Worm (Caenorhabditis elegans): ENCODE measurements around the gene bnc-1.
A peak's percentile ranks its signal among the peaks of the same experiment; 100 is the strongest.

The bnc-1 gene

ce11 chrV:12255343-12255742, 21.5 kb downstream of the bnc-1 start, which contains the start of gene T04H1.12:
TSS of gene T04H1.12 (plus strand) at chrV:12255643.
- TF ChIP-seq mcd-1 (GFP tag; IDR thresholded peaks at IDR 0.05) (no peak), atf-7 (tag; optimal IDR thresholded peaks at IDR 0.05) (no peak), ccch-3 (GFP tag; optimal IDR thresholded peaks at IDR 0.05) (no peak), tbp1 (GFP tag; optimal IDR thresholded peaks at IDR 0.05) (no peak), hrde-1 (tag; optimal IDR thresholded peaks at IDR 0.05; ENCODE audit: borderline replicate concordance) (no peak), cebp-2 (GFP tag; IDR thresholded peaks at IDR 0.05) (no peak), snpc-1.3 (tag; optimal IDR thresholded peaks at IDR 0.05; ENCODE audit: insufficient read depth) (no peak), attf-5 (GFP tag; optimal IDR thresholded peaks at IDR 0.05) (no peak), ets-4 (GFP tag; optimal IDR thresholded peaks at IDR 0.05) (no peak), snpc-4 (GFP tag; optimal IDR thresholded peaks at IDR 0.05) (no peak), snpc-4 (tag; optimal IDR thresholded peaks at IDR 0.05) (no peak), ztf-6 (GFP tag; IDR thresholded peaks at IDR 0.05) (no peak), hmg-1.2 (GFP tag; IDR thresholded peaks at IDR 0.05) (no peak)

DNA sequence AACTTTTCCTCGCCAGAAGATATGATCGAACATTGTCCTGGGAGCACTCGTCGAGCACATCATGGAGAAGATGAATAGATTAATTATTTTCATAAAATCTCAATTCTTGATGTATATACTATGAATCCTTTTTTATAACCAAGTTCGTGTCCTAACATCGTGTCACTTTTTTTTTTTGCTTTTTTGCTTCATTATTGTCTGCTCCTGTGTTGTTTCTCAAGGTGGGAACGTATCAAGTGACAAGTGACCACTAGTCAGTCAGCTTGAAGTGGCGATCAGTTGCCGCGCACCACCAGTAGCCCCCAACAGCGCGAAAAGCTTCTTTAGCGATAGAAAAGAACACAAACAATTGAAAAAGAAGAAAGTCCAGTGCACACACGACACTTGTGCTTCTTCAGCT, 24.6 kb downstream of the bnc-1 start, which contains the start of gene lrx-1:
Gene lrx-1 (plus strand): TSS at position 301 of the 400 bp plus-strand sequence.
- TF ChIP-seq tbx-9 (tag; optimal IDR thresholded peaks at IDR 0.05; ENCODE audit: borderline replicate concordance): no peak
- TF ChIP-seq atf-7 (tag; optimal IDR thresholded peaks at IDR 0.05): no peak

ce11 chrV:12251041-12251440, 25.8 kb downstream of the bnc-1 start, which contains the start of gene T04H1.5:
TSS of gene T04H1.5 (plus strand) at chrV:12251341.
- TF ChIP-seq mel-28 (tag; optimal IDR thresholded peaks at IDR 0.05; ENCODE audit: borderline replicate concordance) (no peak), B0035.1 (tag; optimal IDR thresholded peaks at IDR 0.05) (no peak), somi-1 (GFP tag; optimal IDR thresholded peaks at IDR 0.05) (no peak), attf-6 (GFP tag; IDR thresholded peaks at IDR 0.05) (no peak), egl-18 (GFP tag; IDR thresholded peaks at IDR 0.05) (no peak), bed-2 (GFP tag; IDR thresholded peaks at IDR 0.05) (no peak), lir-1 (GFP tag; conservative IDR thresholded peaks at IDR 0.05) (no peak), mxl-1 (tag; optimal IDR thresholded peaks at IDR 0.05) (no peak), aptf-2 (GFP tag; conservative IDR thresholded peaks at IDR 0.05) (no peak), dox-1 (GFP tag; IDR thresholded peaks at IDR 0.05) (no peak), ztf-25 (GFP tag; IDR thresholded peaks at IDR 0.05) (no peak), ceh-100 (GFP tag; IDR thresholded peaks at IDR 0.05) (no peak)

- peak; percentile 90 for TF ChIP-seq attf-3 (GFP tag; conservative IDR thresholded peaks at IDR 0.05)
- no peak for TF ChIP-seq nhr-90 (tag; optimal IDR thresholded peaks at IDR 0.05)
- TF ChIP-seq egl-18 (GFP tag; IDR thresholded peaks at IDR 0.05): no peak
- no peak for TF ChIP-seq ztf-28 (GFP tag; IDR thresholded peaks at IDR 0.05)
- no peak for TF ChIP-seq madf-6 (GFP tag; IDR thresholded peaks at IDR 0.05)
- TF ChIP-seq nhr-120 (GFP tag; IDR thresholded peaks at IDR 0.05): no peak
- TF ChIP-seq F57A8.1 (GFP tag; optimal IDR thresholded peaks at IDR 0.05): no peak
- TF ChIP-seq lir-1 (GFP tag; conservative IDR thresholded peaks at IDR 0.05): no peak
- no peak for TF ChIP-seq ceh-79 (tag; optimal IDR thresholded peaks at IDR 0.05)
- no peak for TF ChIP-seq attf-6 (GFP tag; IDR thresholded peaks at IDR 0.05)
- no peak for TF ChIP-seq F39B2.1 (GFP tag; IDR thresholded peaks at IDR 0.05)
- TF ChIP-seq cebp-1 (GFP tag; IDR thresholded peaks at IDR 0.05): peak; percentile 77; the same call in 1 of the 2 replicates
- TF ChIP-seq cebp-1 (tag; optimal IDR thresholded peaks at IDR 0.05): peak; percentile 94
Measured at ce11 chrV:12245777-12246452, 30.9 kb downstream of the bnc-1 start.

Measured in whole organism, young adult.